Worm (Caenorhabditis elegans) whole organism, L1 larva: ENCODE measurements around the gene znf-598.
A peak's percentile ranks its signal among the peaks of the same experiment; 100 is the strongest.

Experiments
- C16A3.4 ChIP-seq: fragments of 150-350 bp; optimal IDR thresholded peaks from 2 replicates; lab custom pipeline; 2014; ENCODE audit warnings: missing biosample characterization, missing genetic modification characterization
- C34B4.2 ChIP-seq: sonication (generic microtip); optimal IDR thresholded peaks from 2 replicates; lab custom pipeline; 2017; ENCODE audit warnings: mild to moderate bottlenecking, missing genetic modification characterization, missing compliant biosample characterization
- Y116A8C.19 ChIP-seq: sonication (generic microtip); optimal IDR thresholded peaks from 2 replicates; lab custom pipeline; 2016; ENCODE audit warnings: missing compliant biosample characterization, missing genetic modification characterization, borderline replicate concordance
- alr-1 ChIP-seq: fragments of 200-800 bp; sonication (Bioruptor generic); optimal IDR thresholded peaks from 2 replicates; lab custom pipeline; 2018; ENCODE audit warnings: borderline replicate concordance, mild to moderate bottlenecking, missing genetic modification characterization, missing compliant biosample characterization
- aly-2 ChIP-seq: fragments of 150-350 bp; optimal IDR thresholded peaks from 2 replicates; lab custom pipeline; 2014; ENCODE audit warnings: missing biosample characterization, missing genetic modification characterization
- ama-1 ChIP-seq: fragments of 150-350 bp; optimal IDR thresholded peaks from 2 replicates; lab custom pipeline; 2014
- ceh-82 ChIP-seq, 3 experiments: fragments of 150-350 bp in 1 of 3; sonication (generic microtip) in 2 of 3; optimal IDR thresholded peaks; 2 replicates each; lab custom pipeline; 2014 to 2017; ENCODE audit warnings: missing biosample characterization in 3 of 3, missing genetic modification characterization in 3 of 3
- ceh-88 ChIP-seq: fragments of 200-800 bp; sonication (Bioruptor generic); IDR thresholded peaks from 2 replicates; pipeline ENCODE4 v1.3.6; 2022; ENCODE audit warnings: missing genetic modification characterization, missing compliant biosample characterization
- efl-1 ChIP-seq, 4 experiments: fragments of 150-350 bp; optimal IDR thresholded peaks in 3 of 4; peaks in 1 of 4; 1 replicate in 1 of 4; 2 replicates in 3 of 4; lab custom pipeline; 2014; ENCODE audit warnings: missing biosample characterization in 2 of 4, missing genetic modification characterization in 2 of 4, missing genetic modification reagents in 2 of 4
- elt-2 ChIP-seq: sonication (generic microtip); optimal IDR thresholded peaks from 2 replicates; lab custom pipeline; 2016; ENCODE audit warnings: missing genetic modification characterization, mild to moderate bottlenecking, inconsistent platforms, missing compliant biosample characterization, missing genetic modification reagents
- ets-5 ChIP-seq: fragments of 200-800 bp; sonication (Bioruptor generic); IDR thresholded peaks from 2 replicates; pipeline ENCODE4 v1.3.6; 2022; ENCODE audit warnings: missing genetic modification characterization, missing compliant biosample characterization
- fkh-10 ChIP-seq: sonication (generic microtip); optimal IDR thresholded peaks from 2 replicates; lab custom pipeline; 2017; ENCODE audit warnings: missing biosample characterization, missing genetic modification reagents, missing genetic modification characterization
- fkh-4 ChIP-seq: sonication (generic microtip); optimal IDR thresholded peaks from 2 replicates; lab custom pipeline; 2016; ENCODE audit warnings: missing compliant biosample characterization, missing genetic modification characterization, borderline replicate concordance
- fos-1 ChIP-seq: fragments of 150-350 bp; optimal IDR thresholded peaks from 2 replicates; lab custom pipeline; 2014; ENCODE audit warnings: missing biosample characterization, missing genetic modification characterization
- hpl-2 ChIP-seq: fragments of 150-350 bp; optimal IDR thresholded peaks from 2 replicates; lab custom pipeline; 2014; ENCODE audit warnings: missing biosample characterization, missing genetic modification reagents, missing genetic modification characterization
- irx-1 ChIP-seq: sonication (generic microtip); optimal IDR thresholded peaks from 2 replicates; lab custom pipeline; 2016; ENCODE audit warnings: missing genetic modification characterization, missing compliant biosample characterization
- isw-1 ChIP-seq: fragments of 200-800 bp; sonication (Bioruptor generic); IDR thresholded peaks from 2 replicates; pipeline ENCODE4 v1.3.6; 2022; ENCODE audit warnings: missing genetic modification characterization, missing compliant biosample characterization
- lin-13 ChIP-seq: fragments of 150-350 bp; optimal IDR thresholded peaks from 2 replicates; lab custom pipeline; 2014; ENCODE audit warnings: missing biosample characterization, missing genetic modification reagents, missing genetic modification characterization
- lin-14 ChIP-seq: fragments of 200-800 bp; sonication (Bioruptor generic); optimal IDR thresholded peaks from 2 replicates; lab custom pipeline; 2018; ENCODE audit warnings: mild to moderate bottlenecking, missing genetic modification characterization, moderate library complexity, missing compliant biosample characterization
- lin-15B ChIP-seq: fragments of 150-350 bp; sonication (generic microtip); optimal IDR thresholded peaks from 3 replicates; lab custom pipeline; 2014; ENCODE audit warnings: missing biosample characterization, missing genetic modification characterization
- lin-35 ChIP-seq, 2 experiments: fragments of 150-350 bp; optimal IDR thresholded peaks; 2 replicates each; lab custom pipeline; 2014; ENCODE audit warnings: missing biosample characterization in 2 of 2, missing genetic modification characterization in 2 of 2, missing genetic modification reagents in 2 of 2
- lir-3 ChIP-seq: sonication (generic microtip); optimal IDR thresholded peaks from 2 replicates; lab custom pipeline; 2016; ENCODE audit warnings: mild to moderate bottlenecking, missing genetic modification characterization, moderate library complexity, missing compliant biosample characterization; ENCODE audit not compliant: poor library complexity
- lsy-2 ChIP-seq, 2 experiments: fragments of 150-350 bp; optimal IDR thresholded peaks; 2 replicates each; lab custom pipeline; 2014; ENCODE audit warnings: missing biosample characterization in 2 of 2, missing genetic modification characterization in 2 of 2
- mab-9 ChIP-seq: fragments of 200-800 bp; sonication (Bioruptor generic); IDR thresholded peaks from 2 replicates; pipeline ENCODE4 v1.3.6; 2022; ENCODE audit warnings: missing genetic modification reagents, missing genetic modification characterization, missing compliant biosample characterization
- mdl-1 ChIP-seq, 2 experiments: fragments of 150-350 bp; optimal IDR thresholded peaks; 2 replicates each; lab custom pipeline; 2014 to 2017; ENCODE audit warnings: missing biosample characterization in 2 of 2, missing genetic modification characterization in 2 of 2, inconsistent platforms in 1 of 2
- mef-2 ChIP-seq: fragments of 150-350 bp; optimal IDR thresholded peaks from 2 replicates; lab custom pipeline; 2014; ENCODE audit warnings: missing biosample characterization, missing genetic modification characterization
- nhr-11 ChIP-seq: fragments of 150-350 bp; optimal IDR thresholded peaks from 2 replicates; lab custom pipeline; 2014; ENCODE audit warnings: missing biosample characterization, missing genetic modification characterization
- nhr-28 ChIP-seq: fragments of 150-350 bp; optimal IDR thresholded peaks from 2 replicates; lab custom pipeline; 2014; ENCODE audit warnings: missing biosample characterization, missing genetic modification characterization
- nhr-47 ChIP-seq: sonication (generic microtip); optimal IDR thresholded peaks from 2 replicates; lab custom pipeline; 2016; ENCODE audit warnings: mild to moderate bottlenecking, missing genetic modification characterization, moderate library complexity, missing compliant biosample characterization
- nhr-77 ChIP-seq: fragments of 150-350 bp; optimal IDR thresholded peaks from 2 replicates; lab custom pipeline; 2014; ENCODE audit warnings: missing biosample characterization, missing genetic modification characterization
- nhr-84 ChIP-seq: sonication (generic microtip); optimal IDR thresholded peaks from 2 replicates; lab custom pipeline; 2017; ENCODE audit warnings: missing biosample characterization, missing genetic modification characterization
- nhr-90 ChIP-seq: sonication (generic microtip); optimal IDR thresholded peaks from 2 replicates; lab custom pipeline; 2016; ENCODE audit warnings: mild to moderate bottlenecking, missing genetic modification characterization, missing compliant biosample characterization; ENCODE audit not compliant: poor library complexity
- pag-3 ChIP-seq: sonication (generic microtip); optimal IDR thresholded peaks from 2 replicates; lab custom pipeline; 2017; ENCODE audit warnings: missing genetic modification characterization, mild to moderate bottlenecking, missing compliant biosample characterization, antibody characterized with exemption, borderline replicate concordance; ENCODE audit not compliant: insufficient read depth
- rnt-1 ChIP-seq: sonication (generic microtip); optimal IDR thresholded peaks from 2 replicates; lab custom pipeline; 2016; ENCODE audit warnings: mild to moderate bottlenecking, missing genetic modification characterization, moderate library complexity, missing compliant biosample characterization
- snu-23 ChIP-seq: sonication (generic microtip); optimal IDR thresholded peaks from 2 replicates; lab custom pipeline; 2016; ENCODE audit warnings: missing genetic modification characterization, missing compliant biosample characterization
- sptf-1 ChIP-seq: fragments of 150-350 bp; optimal IDR thresholded peaks from 2 replicates; lab custom pipeline; 2014; ENCODE audit warnings: missing biosample characterization, missing genetic modification characterization
- swsn-7 ChIP-seq: sonication (generic microtip); optimal IDR thresholded peaks from 2 replicates; lab custom pipeline; 2016; ENCODE audit warnings: missing genetic modification characterization, missing compliant biosample characterization
- tlp-1 ChIP-seq: fragments of 150-350 bp; optimal IDR thresholded peaks from 2 replicates; lab custom pipeline; 2014; ENCODE audit warnings: missing biosample characterization, missing genetic modification characterization
- unc-86 ChIP-seq: sonication (generic microtip); optimal IDR thresholded peaks from 2 replicates; lab custom pipeline; 2016; ENCODE audit warnings: missing genetic modification characterization, missing compliant biosample characterization
- zag-1 ChIP-seq: fragments of 150-350 bp; optimal IDR thresholded peaks from 2 replicates; lab custom pipeline; 2014; ENCODE audit warnings: missing biosample characterization, missing genetic modification characterization
- zip-4 ChIP-seq: fragments of 200-800 bp; sonication (Bioruptor generic); optimal IDR thresholded peaks from 2 replicates; lab custom pipeline; 2018; ENCODE audit warnings: mild to moderate bottlenecking, missing genetic modification characterization, moderate library complexity, missing compliant biosample characterization
- ztf-11 ChIP-seq, 2 experiments: sonication (generic microtip); optimal IDR thresholded peaks; 2 replicates each; lab custom pipeline; 2016 to 2017; ENCODE audit warnings: missing genetic modification characterization in 2 of 2, missing biosample characterization in 1 of 2, missing compliant biosample characterization in 1 of 2
- ztf-4 ChIP-seq: fragments of 150-350 bp; optimal IDR thresholded peaks from 2 replicates; lab custom pipeline; 2014; ENCODE audit warnings: missing biosample characterization, missing genetic modification characterization

The znf-598 gene

ce11 chrII:7065391-7065790 lies 39.8 kb downstream of the znf-598 start, which contains the start of gene nos-2:
Gene nos-2, plus strand, starts transcription at chrII:7065618.
- no peak for TF ChIP-seq zip-4 (GFP tag; lab: Kevin White, UChicago)
- TF ChIP-seq lir-3 (tag; lab: Kevin White, UChicago): no peak
- no peak for TF ChIP-seq elt-2 (tag; lab: Kevin White, UChicago)
- no peak for TF ChIP-seq hpl-2
- no peak for TF ChIP-seq lin-13 (GFP tag; lab: Kevin White, UChicago)
- no peak for TF ChIP-seq nhr-47
- TF ChIP-seq Y116A8C.19 (tag; lab: Kevin White, UChicago): no peak
- TF ChIP-seq nhr-77 (tag; lab: Kevin White, UChicago): no peak
- no peak for TF ChIP-seq pag-3

ce11 chrII:7069866-7070265 lies 44.3 kb downstream of the znf-598 start, which contains the start of gene him-14:
Gene him-14, minus strand, starts transcription at chrII:7069966.
- no peak for TF ChIP-seq lin-15B
- no peak for TF ChIP-seq swsn-7 (tag; lab: Kevin White, UChicago)
- TF ChIP-seq lir-3 (tag; lab: Kevin White, UChicago): no peak
- no peak for TF ChIP-seq zag-1 (tag; lab: Kevin White, UChicago)
- TF ChIP-seq lin-14: no peak
- TF ChIP-seq irx-1: no peak
- no peak for TF ChIP-seq mdl-1 (tag; optimal IDR thresholded peaks at IDR 0.05; lab: Kevin White, UChicago)
- TF ChIP-seq aly-2 (tag; lab: Kevin White, UChicago): no peak
- TF ChIP-seq mab-9 (GFP tag; lab: Robert Waterston, UW): no peak
- no peak for TF ChIP-seq nhr-28 (tag; lab: Kevin White, UChicago)
- TF ChIP-seq C34B4.2 (tag; lab: Kevin White, UChicago): no peak
- TF ChIP-seq ceh-88 (GFP tag; lab: Robert Waterston, UW): no peak
- TF ChIP-seq tlp-1 (tag; lab: Kevin White, UChicago): no peak
- no peak for TF ChIP-seq elt-2 (tag; lab: Kevin White, UChicago)
- TF ChIP-seq nhr-90: no peak
- TF ChIP-seq isw-1 (GFP tag; lab: Robert Waterston, UW): no peak
- no peak for TF ChIP-seq nhr-47
- TF ChIP-seq alr-1 (tag; lab: Kevin White, UChicago): no peak

- TF ChIP-seq lsy-2 (tag; optimal IDR thresholded peaks at IDR 0.05; lab: Kevin White, UChicago): no peak
- no peak for TF ChIP-seq efl-1 (optimal IDR thresholded peaks at IDR 0.05; lab: Kevin White, UChicago)
- peak in 1 of 2 experiments; percentile 91 for TF ChIP-seq efl-1 (GFP tag; optimal IDR thresholded peaks at IDR 0.05 in 1 of 2; lab: Kevin White, UChicago)
These were observed 44.8 kb downstream of the znf-598 start for ce11 chrII:7070434-7070833.

- no peak for TF ChIP-seq nhr-84 (tag; lab: Kevin White, UChicago)
- no peak for TF ChIP-seq efl-1 (optimal IDR thresholded peaks at IDR 0.05; lab: Kevin White, UChicago)
- no peak for TF ChIP-seq efl-1 (GFP tag; optimal IDR thresholded peaks at IDR 0.05 in 1 of 2; lab: Kevin White, UChicago)
- no peak for TF ChIP-seq nhr-11
- TF ChIP-seq ets-5: no peak
- TF ChIP-seq sptf-1 (tag; lab: Kevin White, UChicago): no peak
- no peak for TF ChIP-seq nhr-47
- TF ChIP-seq fkh-4 (tag; lab: Kevin White, UChicago): no peak
- no peak for TF ChIP-seq snu-23
These were observed 46.6 kb downstream of the znf-598 start, which contains the start of gene kars-1 for ce11 chrII:7072315-7072589. Gene kars-1, minus strand, starts transcription at chrII:7072415.

- peak; percentile 22 to 34 (median 32) for TF ChIP-seq ceh-82 (tag; optimal IDR thresholded peaks at IDR 0.05; lab: Kevin White, UChicago)
- peak; percentile 86 for TF ChIP-seq C16A3.4 (tag; lab: Kevin White, UChicago)
- no peak for TF ChIP-seq pag-3
- peak; percentile 59 for TF ChIP-seq unc-86 (tag; lab: Kevin White, UChicago)
- TF ChIP-seq alr-1 (tag; lab: Kevin White, UChicago): no peak
- no peak for TF ChIP-seq ama-1 (lab: Kevin White, UChicago)
- TF ChIP-seq fkh-10 (GFP tag; lab: Kevin White, UChicago): peak; percentile 8
- peak; percentile 17 for TF ChIP-seq fkh-4 (tag; lab: Kevin White, UChicago)
- peak; percentile 68 for TF ChIP-seq rnt-1 (tag; lab: Kevin White, UChicago)
- peak; percentile 72 to 78 for TF ChIP-seq lin-35 (GFP tag; optimal IDR thresholded peaks at IDR 0.05; lab: Kevin White, UChicago)
- peak; percentile 62 for TF ChIP-seq fos-1 (tag; lab: Kevin White, UChicago)
- TF ChIP-seq ztf-4 (tag; lab: Kevin White, UChicago): no peak
- TF ChIP-seq mef-2 (tag; lab: Kevin White, UChicago): no peak
- TF ChIP-seq mdl-1 (tag; optimal IDR thresholded peaks at IDR 0.05; lab: Kevin White, UChicago): peak in 1 of 2 experiments; percentile 17
- peak; percentile 73 for TF ChIP-seq ceh-88 (GFP tag; lab: Robert Waterston, UW)
- peak in 1 of 2 experiments; percentile 78 for TF ChIP-seq ztf-11 (tag; optimal IDR thresholded peaks at IDR 0.05; lab: Kevin White, UChicago)
These were observed 47.3 kb downstream of the znf-598 start for ce11 chrII:7072590-7073536.
